Worm (Caenorhabditis elegans): ENCODE measurements around the gene F26A1.4.

F26A1.4 gene

DNA sequence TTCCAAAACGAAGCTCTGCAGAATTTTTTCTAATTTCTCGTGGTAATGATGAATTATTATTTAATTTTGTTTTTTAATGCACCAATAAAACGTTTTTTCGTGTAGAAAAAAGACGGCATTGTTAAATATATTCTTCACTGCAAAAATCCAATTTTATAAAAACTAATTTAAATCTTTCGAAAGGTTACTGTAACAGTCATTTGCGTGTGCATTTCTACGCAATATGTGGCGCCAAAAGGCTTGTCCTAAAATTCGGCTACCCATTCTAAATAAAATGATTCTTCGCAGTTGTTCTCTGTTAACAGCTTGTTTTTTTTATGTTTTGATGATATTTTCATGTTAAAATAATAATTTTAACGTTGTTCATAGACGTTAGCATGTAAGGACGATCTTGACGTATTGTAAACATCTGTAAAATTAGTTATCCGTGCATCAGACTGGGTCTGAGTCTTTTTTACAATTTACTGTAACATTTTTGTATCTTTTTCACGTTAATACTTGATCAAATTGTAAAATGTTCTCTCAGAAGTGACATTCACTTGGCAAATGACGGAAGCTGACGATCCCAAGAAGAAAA, 24.7 kb upstream of the F26A1.4 start, which contains the start of gene mip-1:
Gene mip-1 (plus strand): TSS at position 527 of the 577 bp plus-strand sequence.
- TF ChIP-seq ceh-83 (GFP tag; optimal IDR thresholded peaks at IDR 0.05) (no peak), ceh-43 (GFP tag; optimal IDR thresholded peaks at IDR 0.05) (no peak), snpc-4 (tag; optimal IDR thresholded peaks at IDR 0.05) (no peak), ceh-39 (tag; optimal IDR thresholded peaks at IDR 0.05) (no peak), drap-1 (GFP tag; optimal IDR thresholded peaks at IDR 0.05) (no peak), elt-3 (tag; optimal IDR thresholded peaks at IDR 0.05) (no peak), nhr-237 (tag; optimal IDR thresholded peaks at IDR 0.05) (no peak), elt-1 (tag; optimal IDR thresholded peaks at IDR 0.05; ENCODE audit: borderline replicate concordance, insufficient read depth) (no peak), ces-1 (GFP tag; optimal IDR thresholded peaks at IDR 0.05) (no peak), unc-120 (tag; optimal IDR thresholded peaks at IDR 0.05; ENCODE audit: poor library complexity, severe bottlenecking) (no peak), M03D4.4 (tag; optimal IDR thresholded peaks at IDR 0.05) (no peak), sem-2 (GFP tag; optimal IDR thresholded peaks at IDR 0.05) (no peak), lin-13 (tag; optimal IDR thresholded peaks at IDR 0.05) (no peak), unc-62 (GFP tag; optimal IDR thresholded peaks at IDR 0.05) (no peak), lsy-2 (tag; optimal IDR thresholded peaks at IDR 0.05) (no peak)

DNA sequence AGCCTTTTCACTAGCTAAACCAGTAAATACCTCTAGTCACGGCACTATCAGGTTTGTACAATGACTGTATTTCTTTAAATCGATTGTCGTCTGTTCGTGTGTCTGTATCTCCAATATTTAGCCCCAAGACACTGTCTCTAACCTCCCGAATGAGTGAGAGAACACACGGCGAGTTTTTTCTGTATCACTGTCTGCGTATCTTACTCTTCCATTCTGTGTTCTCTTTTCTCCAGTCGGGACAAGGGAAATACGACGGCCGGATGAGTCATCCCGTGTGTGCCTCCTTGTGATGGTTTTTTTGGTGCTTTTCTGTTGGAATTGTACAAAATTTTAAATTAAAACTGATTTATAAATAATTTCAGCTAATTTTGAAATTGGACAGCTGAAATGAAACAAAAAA, 21.3 kb upstream of the F26A1.4 start:
- no peak for TF ChIP-seq cnd-1 (tag; optimal IDR thresholded peaks at IDR 0.05)
- no peak for TF ChIP-seq snpc-4 (tag; optimal IDR thresholded peaks at IDR 0.05)
- no peak for TF ChIP-seq lin-32 (GFP tag; optimal IDR thresholded peaks at IDR 0.05)
- no peak for TF ChIP-seq mls-2 (tag; optimal IDR thresholded peaks at IDR 0.05)
- no peak for TF ChIP-seq drap-1 (GFP tag; optimal IDR thresholded peaks at IDR 0.05)
- peak; percentile 31 for TF ChIP-seq nhr-2 (tag; optimal IDR thresholded peaks at IDR 0.05)
- peak; percentile 14 for TF ChIP-seq lsy-2 (tag; optimal IDR thresholded peaks at IDR 0.05)
- TF ChIP-seq ces-1 (GFP tag; optimal IDR thresholded peaks at IDR 0.05): no peak
- TF ChIP-seq ceh-43 (GFP tag; optimal IDR thresholded peaks at IDR 0.05): no peak
- TF ChIP-seq ceh-83 (GFP tag; optimal IDR thresholded peaks at IDR 0.05): no peak
- TF ChIP-seq nhr-237 (tag; optimal IDR thresholded peaks at IDR 0.05): peak; percentile 68
- TF ChIP-seq hlh-1 (tag; optimal IDR thresholded peaks at IDR 0.05): peak; percentile 16
- TF ChIP-seq M03D4.4 (tag; optimal IDR thresholded peaks at IDR 0.05): no peak
- TF ChIP-seq bed-3 (GFP tag; optimal IDR thresholded peaks at IDR 0.05): no peak
- TF ChIP-seq pha-4 (tag; optimal IDR thresholded peaks at IDR 0.05): peak; percentile 68
- no peak for TF ChIP-seq nhr-76 (tag; optimal IDR thresholded peaks at IDR 0.05)
- TF ChIP-seq ceh-39 (tag; optimal IDR thresholded peaks at IDR 0.05): peak; percentile 69
- TF ChIP-seq unc-120 (tag; optimal IDR thresholded peaks at IDR 0.05; ENCODE audit: poor library complexity, severe bottlenecking): no peak
- peak; percentile 42 for TF ChIP-seq mep-1 (tag; optimal IDR thresholded peaks at IDR 0.05)
- TF ChIP-seq mab-5 (tag; optimal IDR thresholded peaks at IDR 0.05): no peak
- TF ChIP-seq flh-1 (GFP tag; optimal IDR thresholded peaks at IDR 0.05): no peak
- no peak for TF ChIP-seq sptf-1 (tag; optimal IDR thresholded peaks at IDR 0.05)
- TF ChIP-seq zip-8 (tag; optimal IDR thresholded peaks at IDR 0.05): no peak
- no peak for TF ChIP-seq elt-1 (tag; optimal IDR thresholded peaks at IDR 0.05; ENCODE audit: borderline replicate concordance, insufficient read depth)
- no peak for TF ChIP-seq ham-2 (GFP tag; optimal IDR thresholded peaks at IDR 0.05)
- TF ChIP-seq lin-13 (tag; optimal IDR thresholded peaks at IDR 0.05): no peak
- TF ChIP-seq nhr-12 (tag; optimal IDR thresholded peaks at IDR 0.05): no peak

DNA sequence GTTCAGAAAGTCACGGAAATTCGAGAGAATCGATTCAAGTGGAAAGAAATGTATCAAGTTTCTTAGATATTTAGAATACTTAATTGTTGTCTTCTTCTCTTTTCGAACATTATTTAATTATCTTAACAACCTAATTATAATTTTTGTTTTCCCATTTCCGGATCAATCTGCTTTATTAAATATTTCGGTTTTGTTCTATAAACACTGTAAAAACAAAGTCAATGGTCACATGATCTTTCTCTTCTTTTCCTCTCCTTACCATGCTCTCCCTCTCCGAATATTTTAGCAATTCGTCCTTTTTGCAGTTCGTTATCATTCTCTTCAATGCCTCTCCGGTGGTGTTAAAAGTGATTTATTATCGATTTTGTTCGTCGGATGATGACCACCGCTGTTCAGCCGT, 20.8 kb upstream of the F26A1.4 start, which contains the start of gene tag-325:
Gene tag-325 (plus strand): TSS at position 301 of the 400 bp plus-strand sequence.
- no peak for TF ChIP-seq bed-3 (GFP tag; optimal IDR thresholded peaks at IDR 0.05)
- TF ChIP-seq lin-13 (tag; optimal IDR thresholded peaks at IDR 0.05): no peak
- no peak for TF ChIP-seq nhr-12 (tag; optimal IDR thresholded peaks at IDR 0.05)
- no peak for TF ChIP-seq tbx-8 (GFP tag; optimal IDR thresholded peaks at IDR 0.05)

DNA sequence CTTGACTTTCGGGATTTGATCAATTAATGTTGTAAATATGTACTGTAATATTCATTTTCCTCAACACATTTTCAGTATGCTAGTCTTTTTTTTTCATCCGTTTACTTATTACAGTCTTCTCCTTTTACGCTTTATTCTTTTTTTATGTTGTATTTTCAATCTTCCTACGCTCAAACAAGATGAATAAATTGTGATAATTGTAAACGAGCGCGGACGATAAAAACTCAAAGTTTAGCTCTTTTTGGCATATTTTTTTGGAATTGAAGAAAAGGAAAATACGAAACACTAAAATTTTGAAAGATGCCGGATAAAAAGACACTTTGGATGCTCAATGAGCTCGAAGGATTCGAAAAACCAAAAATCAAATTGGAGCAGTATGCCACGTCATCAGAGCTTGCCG, 14.6 kb upstream of the F26A1.4 start, which contains the start of gene metl-5:
Gene metl-5 (plus strand): TSS at position 301 of the 400 bp plus-strand sequence.
- TF ChIP-seq cnd-1 (tag; optimal IDR thresholded peaks at IDR 0.05) (no peak), ceh-83 (GFP tag; optimal IDR thresholded peaks at IDR 0.05) (no peak)

DNA sequence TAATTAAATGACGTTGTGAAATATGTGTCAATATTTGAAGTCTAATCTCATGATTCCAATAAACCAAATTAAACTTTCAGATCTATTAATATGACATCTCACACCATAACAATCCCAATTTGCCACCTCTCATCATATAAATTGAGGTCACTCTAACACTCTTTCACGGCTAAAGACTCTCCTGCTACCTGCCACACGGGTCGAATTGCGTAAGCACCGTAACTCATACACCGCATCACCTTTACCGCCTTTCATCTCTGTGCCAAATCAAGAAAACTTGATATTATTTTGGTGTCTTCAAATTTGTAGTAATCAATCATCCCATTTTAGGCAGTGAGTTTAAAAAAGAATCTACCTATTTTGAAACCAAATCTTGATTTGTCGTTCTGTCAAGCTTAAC, 11.0 kb upstream of the F26A1.4 start:
- TF ChIP-seq nhr-2 (tag; optimal IDR thresholded peaks at IDR 0.05): peak; percentile 95
- no peak for TF ChIP-seq ceh-83 (GFP tag; optimal IDR thresholded peaks at IDR 0.05)
